Worm (Caenorhabditis elegans): ENCODE data around the gene mrp-5.

Gene mrp-5

DNA sequence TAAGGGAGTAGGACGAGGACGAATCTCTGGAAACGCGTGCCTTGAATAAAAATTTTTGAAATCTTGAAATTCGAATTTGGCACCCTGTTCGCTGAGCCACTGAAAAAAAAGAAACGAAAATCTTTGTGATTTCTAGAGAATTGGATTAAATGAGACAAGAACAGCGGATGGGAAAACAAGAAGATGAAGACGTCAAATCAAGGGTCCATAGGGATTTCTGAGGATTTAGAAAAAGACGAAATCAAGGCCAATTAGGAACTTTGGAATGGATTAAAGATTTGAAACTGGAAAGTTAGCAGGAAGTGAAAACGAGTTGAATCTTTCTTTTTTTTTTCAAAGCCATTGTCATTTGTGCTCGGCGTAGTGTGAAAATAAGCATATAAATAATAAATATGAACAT, 8.4 kb upstream of the mrp-5 start, which contains the start of gene pag-3:
pag-3 (minus strand) TSS at position 101 of the 400 bp plus-strand sequence.
- TF ChIP-seq blmp-1 (tag; optimal IDR thresholded peaks at IDR 0.05) (no peak), nhr-28 (tag; optimal IDR thresholded peaks at IDR 0.05) (no peak), egl-27 (tag; optimal IDR thresholded peaks at IDR 0.05) (no peak), unc-86 (tag; optimal IDR thresholded peaks at IDR 0.05) (no peak), ceh-88 (GFP tag; IDR thresholded peaks at IDR 0.05) (no peak), hlh-4 (tag; optimal IDR thresholded peaks at IDR 0.05) (no peak), fkh-8 (tag; optimal IDR thresholded peaks at IDR 0.05) (no peak), nhr-90 (tag; optimal IDR thresholded peaks at IDR 0.05; ENCODE audit: poor library complexity) (no peak), unc-130 (tag; optimal IDR thresholded peaks at IDR 0.05) (no peak), nhr-85 (tag) (no peak), lin-14 (GFP tag; optimal IDR thresholded peaks at IDR 0.05) (no peak), lir-3 (tag; optimal IDR thresholded peaks at IDR 0.05; ENCODE audit: poor library complexity) (no peak), pax-3 (tag; optimal IDR thresholded peaks at IDR 0.05) (no peak), nhr-12 (tag; optimal IDR thresholded peaks at IDR 0.05) (no peak), jun-1 (tag; optimal IDR thresholded peaks at IDR 0.05) (no peak)

DNA sequence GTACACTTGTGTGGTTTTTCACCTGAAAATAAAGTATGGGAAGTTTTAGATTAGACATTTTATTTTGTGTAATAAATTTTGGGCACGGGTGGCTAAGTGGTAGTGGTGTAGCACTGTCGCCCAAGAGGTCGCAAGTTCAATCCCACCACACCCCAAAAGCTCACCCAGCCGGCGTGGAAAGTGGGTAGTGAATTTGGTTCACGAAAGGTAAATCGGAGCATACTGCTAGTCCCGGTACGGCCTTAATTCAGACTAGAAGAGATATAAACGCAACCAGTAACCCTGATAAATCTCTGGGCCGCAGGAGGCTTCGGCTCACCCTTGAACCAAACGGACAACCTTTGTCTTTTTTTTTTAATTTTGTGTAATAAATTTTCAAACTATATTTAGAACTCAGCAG, 5.7 kb upstream of the mrp-5 start:
- no peak for TF ChIP-seq irx-1 (tag; optimal IDR thresholded peaks at IDR 0.05)
- TF ChIP-seq fkh-10 (GFP tag; optimal IDR thresholded peaks at IDR 0.05) = no peak
- TF ChIP-seq ceh-8 (GFP tag; optimal IDR thresholded peaks at IDR 0.05) = no peak
- TF ChIP-seq isw-1 (GFP tag; IDR thresholded peaks at IDR 0.05) = no peak
- no peak for TF ChIP-seq aha-1 (tag; optimal IDR thresholded peaks at IDR 0.05)
- no peak for TF ChIP-seq lin-15B (tag; optimal IDR thresholded peaks at IDR 0.05)
- TF ChIP-seq efl-3 (GFP tag; optimal IDR thresholded peaks at IDR 0.05) = no peak

DNA sequence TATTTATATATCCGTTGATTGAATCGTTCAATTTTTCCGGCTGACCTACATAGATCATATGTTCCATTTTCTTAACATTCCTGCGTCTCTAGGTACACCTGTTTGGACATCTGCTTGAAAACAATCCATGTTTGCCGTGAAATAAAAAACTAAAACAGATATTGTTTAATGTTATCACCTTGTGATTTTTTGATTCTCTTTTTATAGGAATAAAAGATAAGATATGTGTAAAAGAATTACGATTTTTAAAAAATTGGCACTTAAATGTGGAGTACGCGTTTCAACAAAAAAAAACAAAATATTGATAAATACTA, 1.2 kb upstream of the mrp-5 start:
- TF ChIP-seq nhr-12 (tag; optimal IDR thresholded peaks at IDR 0.05) (no peak), C16A3.4 (tag; optimal IDR thresholded peaks at IDR 0.05) (no peak), ceh-90 (tag; optimal IDR thresholded peaks at IDR 0.05) (no peak), pag-3 (tag; optimal IDR thresholded peaks at IDR 0.05; ENCODE audit: borderline replicate concordance, insufficient read depth) (no peak), nhr-85 (tag) (peak; percentile 73), efl-3 (GFP tag; optimal IDR thresholded peaks at IDR 0.05) (no peak), grh-1 (GFP tag; IDR thresholded peaks at IDR 0.05) (no peak), mdl-1 (tag; optimal IDR thresholded peaks at IDR 0.05) (no peak), unc-62 (GFP tag; optimal IDR thresholded peaks at IDR 0.05) (no peak), pax-3 (tag; optimal IDR thresholded peaks at IDR 0.05) (no peak), aha-1 (tag; optimal IDR thresholded peaks at IDR 0.05) (no peak), zag-1 (tag; optimal IDR thresholded peaks at IDR 0.05) (no peak), ztf-4 (tag; optimal IDR thresholded peaks at IDR 0.05) (no peak), sptf-1 (tag; optimal IDR thresholded peaks at IDR 0.05) (no peak), lin-15B (tag; optimal IDR thresholded peaks at IDR 0.05) (no peak), hlh-4 (tag; optimal IDR thresholded peaks at IDR 0.05) (no peak), lin-39 (tag; optimal IDR thresholded peaks at IDR 0.05) (no peak), fkh-10 (GFP tag; optimal IDR thresholded peaks at IDR 0.05) (no peak), ets-5 (GFP tag; IDR thresholded peaks at IDR 0.05) (no peak), xbp-1 (tag; optimal IDR thresholded peaks at IDR 0.05) (no peak), lin-14 (GFP tag; optimal IDR thresholded peaks at IDR 0.05) (no peak), lin-35 (GFP tag; optimal IDR thresholded peaks at IDR 0.05) (peak in 1 of 2 experiments; percentile 23), nhr-84 (tag; optimal IDR thresholded peaks at IDR 0.05) (no peak), unc-86 (tag; optimal IDR thresholded peaks at IDR 0.05) (no peak), dsc-1 (tag; optimal IDR thresholded peaks at IDR 0.05) (no peak), mab-9 (GFP tag; IDR thresholded peaks at IDR 0.05) (no peak), blmp-1 (tag; optimal IDR thresholded peaks at IDR 0.05) (peak; percentile 33), nhr-237 (tag; optimal IDR thresholded peaks at IDR 0.05) (no peak), Y116A8C.19 (tag; optimal IDR thresholded peaks at IDR 0.05; ENCODE audit: borderline replicate concordance) (no peak), jun-1 (tag; optimal IDR thresholded peaks at IDR 0.05) (no peak), nhr-90 (tag; optimal IDR thresholded peaks at IDR 0.05; ENCODE audit: poor library complexity) (no peak), elt-3 (tag; optimal IDR thresholded peaks at IDR 0.05) (peak in 1 of 6 experiments; percentile 72)
